Worm (Caenorhabditis elegans) whole organism, L4 larva: ENCODE measurements around the gene C25H3.14.

Source experiments
- F10B5.3 ChIP-seq: sonication (generic microtip); optimal IDR thresholded peaks from 2 replicates; lab custom pipeline; 2016; ENCODE audit warnings: mild to moderate bottlenecking, missing genetic modification characterization, missing compliant biosample characterization
- F37D6.2 ChIP-seq: sonication (generic microtip); optimal IDR thresholded peaks from 2 replicates; lab custom pipeline; 2016; ENCODE audit warnings: mild to moderate bottlenecking, missing genetic modification characterization, missing compliant biosample characterization
- F49E8.2 ChIP-seq: sonication (generic microtip); optimal IDR thresholded peaks from 2 replicates; lab custom pipeline; 2016; ENCODE audit warnings: missing compliant biosample characterization, mild to moderate bottlenecking, missing genetic modification characterization, borderline replicate concordance
- Y105C5A.15 ChIP-seq: fragments of 200-800 bp; sonication (Bioruptor generic); IDR thresholded peaks from 2 replicates; pipeline ENCODE4 v1.3.6; 2022; ENCODE audit warnings: missing genetic modification characterization, missing compliant biosample characterization
- Y48G9A.11 ChIP-seq: fragments of 200-800 bp; sonication (Bioruptor generic); IDR thresholded peaks from 2 replicates; pipeline ENCODE4 v1.3.6; 2022; ENCODE audit warnings: missing genetic modification reagents, missing genetic modification characterization, missing compliant biosample characterization
- aha-1 ChIP-seq: fragments of 150-350 bp; peaks from one replicate; lab custom pipeline; 2014; ENCODE audit warnings: missing biosample characterization, missing genetic modification characterization
- aly-2 ChIP-seq: sonication (generic microtip); optimal IDR thresholded peaks from 2 replicates; lab custom pipeline; 2018; ENCODE audit warnings: missing biosample characterization, missing genetic modification characterization
- ama-1 ChIP-seq: fragments of 150-350 bp; optimal IDR thresholded peaks from 2 replicates; lab custom pipeline; 2014; ENCODE audit warnings: inconsistent platforms, mixed read lengths
- ceh-28 ChIP-seq: fragments of 150-350 bp; optimal IDR thresholded peaks from 2 replicates; lab custom pipeline; 2014; ENCODE audit warnings: missing biosample characterization, missing genetic modification reagents, missing genetic modification characterization
- ceh-44 ChIP-seq: fragments of 200-800 bp; sonication (Bioruptor generic); IDR thresholded peaks from 2 replicates; pipeline ENCODE4 v1.3.6; 2022; ENCODE audit warnings: missing genetic modification reagents, missing genetic modification characterization, missing compliant biosample characterization
- ceh-62 ChIP-seq: sonication (generic microtip); optimal IDR thresholded peaks from 2 replicates; lab custom pipeline; 2017; ENCODE audit warnings: missing biosample characterization, missing genetic modification characterization
- ceh-82 ChIP-seq: sonication (generic microtip); optimal IDR thresholded peaks from 2 replicates; lab custom pipeline; 2017; ENCODE audit warnings: missing biosample characterization, missing genetic modification characterization
- ces-1 ChIP-seq: fragments of 150-350 bp; sonication (generic microtip); optimal IDR thresholded peaks from 4 replicates; lab custom pipeline; 2014; ENCODE audit warnings: missing biosample characterization, missing genetic modification reagents, missing genetic modification characterization
- ctbp-1 ChIP-seq: fragments of 200-800 bp; sonication (Bioruptor generic); IDR thresholded peaks from 2 replicates; pipeline ENCODE4 v1.3.6; 2022; ENCODE audit warnings: missing genetic modification reagents, missing genetic modification characterization, missing compliant biosample characterization
- daf-16 ChIP-seq, 3 experiments: sonication (generic microtip); optimal IDR thresholded peaks; 2 replicates each; lab custom pipeline; 2016 to 2017; ENCODE audit warnings: missing genetic modification characterization in 3 of 3, missing genetic modification reagents in 3 of 3, mild to moderate bottlenecking in 2 of 3, missing compliant biosample characterization in 2 of 3, missing biosample characterization in 1 of 3, moderate library complexity in 1 of 3
- dmd-8 ChIP-seq: fragments of 200-800 bp; sonication (Bioruptor generic); IDR thresholded peaks from 2 replicates; pipeline ENCODE4 v1.3.6; 2022; ENCODE audit warnings: missing genetic modification characterization, missing compliant biosample characterization
- dmd-9 ChIP-seq: fragments of 200-800 bp; sonication (Bioruptor generic); IDR thresholded peaks from 2 replicates; pipeline ENCODE4 v1.3.6; 2022; ENCODE audit warnings: missing genetic modification reagents, missing genetic modification characterization, missing compliant biosample characterization
- dpl-1 ChIP-seq: fragments of 150-350 bp; optimal IDR thresholded peaks from 2 replicates; lab custom pipeline; 2014; ENCODE audit warnings: missing biosample characterization, missing genetic modification reagents, missing genetic modification characterization
- egl-27 ChIP-seq: sonication (generic microtip); optimal IDR thresholded peaks from 3 replicates; lab custom pipeline; 2017; ENCODE audit warnings: missing biosample characterization, missing genetic modification reagents, missing genetic modification characterization
- hif-1 ChIP-seq, 2 experiments: sonication (generic microtip); optimal IDR thresholded peaks; 2 replicates each; lab custom pipeline; 2016 to 2017; ENCODE audit warnings: missing compliant biosample characterization in 2 of 2, missing genetic modification characterization in 2 of 2, missing genetic modification reagents in 2 of 2, missing genotype in 2 of 2, mild to moderate bottlenecking in 1 of 2
- hmg-1.1 ChIP-seq: fragments of 200-800 bp; sonication (Bioruptor generic); IDR thresholded peaks from 2 replicates; pipeline ENCODE4 v1.3.6; 2022; ENCODE audit warnings: missing genetic modification reagents, missing genetic modification characterization, missing compliant biosample characterization
- jun-1 ChIP-seq: fragments of 150-350 bp; optimal IDR thresholded peaks from 2 replicates; lab custom pipeline; 2014; ENCODE audit warnings: missing biosample characterization, missing genetic modification reagents, missing genetic modification characterization
- lim-7 ChIP-seq: fragments of 200-800 bp; sonication (Bioruptor generic); IDR thresholded peaks from 2 replicates; pipeline ENCODE4 v1.3.6; 2022; ENCODE audit warnings: missing genetic modification characterization, missing compliant biosample characterization
- lsy-2 ChIP-seq, 2 experiments: fragments of 150-350 bp in 1 of 2; sonication (generic microtip) in 1 of 2; optimal IDR thresholded peaks; 2 replicates each; lab custom pipeline; 2014 to 2017; ENCODE audit warnings: missing biosample characterization in 2 of 2, missing genetic modification characterization in 2 of 2
- madf-5 ChIP-seq, 2 experiments: fragments of 200-800 bp; sonication (Bioruptor generic); IDR thresholded peaks; 2 replicates each; pipeline ENCODE4 v1.3.6; 2022; ENCODE audit warnings: missing compliant biosample characterization in 2 of 2, missing genetic modification characterization in 2 of 2
- mxl-2 ChIP-seq: fragments of 200-800 bp; sonication (Bioruptor generic); conservative IDR thresholded peaks from 2 replicates; pipeline ENCODE4 v1.3.6; 2022; ENCODE audit warnings: missing genetic modification reagents, missing genetic modification characterization, missing compliant biosample characterization
- nhr-10 ChIP-seq: fragments of 150-350 bp; optimal IDR thresholded peaks from 2 replicates; lab custom pipeline; 2014; ENCODE audit warnings: missing biosample characterization, missing genetic modification characterization
- nhr-102 ChIP-seq: sonication (generic microtip); optimal IDR thresholded peaks from 2 replicates; lab custom pipeline; 2016; ENCODE audit warnings: mild to moderate bottlenecking, missing genetic modification characterization, moderate library complexity, missing compliant biosample characterization
- nhr-11 ChIP-seq: fragments of 150-350 bp; optimal IDR thresholded peaks from 2 replicates; lab custom pipeline; 2014; ENCODE audit warnings: missing biosample characterization, missing genetic modification characterization
- nhr-111 ChIP-seq: fragments of 200-800 bp; sonication (Bioruptor generic); optimal IDR thresholded peaks from 2 replicates; lab custom pipeline; 2018; ENCODE audit warnings: mild to moderate bottlenecking, missing genetic modification characterization, missing compliant biosample characterization
- nhr-28 ChIP-seq: fragments of 150-350 bp; optimal IDR thresholded peaks from 2 replicates; lab custom pipeline; 2014; ENCODE audit warnings: missing biosample characterization, missing genetic modification characterization
- nhr-48 ChIP-seq: sonication (generic microtip); optimal IDR thresholded peaks from 2 replicates; lab custom pipeline; 2016; ENCODE audit warnings: mild to moderate bottlenecking, missing genetic modification characterization, missing compliant biosample characterization
- nhr-6 ChIP-seq: fragments of 150-350 bp; optimal IDR thresholded peaks from 2 replicates; lab custom pipeline; 2014; ENCODE audit warnings: missing biosample characterization, missing genetic modification characterization
- nhr-76 ChIP-seq: fragments of 150-350 bp; optimal IDR thresholded peaks from 2 replicates; lab custom pipeline; 2014; ENCODE audit warnings: missing biosample characterization, missing genetic modification characterization
- pqm-1 ChIP-seq: sonication (generic microtip); optimal IDR thresholded peaks from 2 replicates; lab custom pipeline; 2017; ENCODE audit warnings: missing biosample characterization, missing genetic modification characterization
- rbr-2 ChIP-seq: sonication (generic microtip); optimal IDR thresholded peaks from 2 replicates; lab custom pipeline; 2016; ENCODE audit warnings: missing genotype, missing genetic modification characterization, missing compliant biosample characterization
- saeg-2 ChIP-seq: fragments of 200-800 bp; sonication (Bioruptor generic); IDR thresholded peaks from 2 replicates; pipeline ENCODE4 v1.3.6; 2022; ENCODE audit warnings: missing genetic modification reagents, missing genetic modification characterization, missing compliant biosample characterization
- sdz-12 ChIP-seq: fragments of 200-800 bp; sonication (Bioruptor generic); optimal IDR thresholded peaks from 2 replicates; lab custom pipeline; 2018; ENCODE audit warnings: mild to moderate bottlenecking, missing genetic modification characterization, missing compliant biosample characterization
- set-16 ChIP-seq: fragments of 200-800 bp; sonication (Bioruptor generic); IDR thresholded peaks from 2 replicates; pipeline ENCODE4 v1.3.6; 2022; ENCODE audit warnings: missing genetic modification reagents, missing genetic modification characterization, missing compliant biosample characterization
- snpc-1.2 ChIP-seq: fragments of 200-800 bp; sonication (Bioruptor generic); IDR thresholded peaks from 2 replicates; pipeline ENCODE4 v1.3.6; 2022; ENCODE audit warnings: missing genetic modification reagents, missing genetic modification characterization, missing compliant biosample characterization
- unc-130 ChIP-seq: sonication (generic microtip); optimal IDR thresholded peaks from 2 replicates; lab custom pipeline; 2016; ENCODE audit warnings: missing genetic modification reagents, missing genetic modification characterization, missing compliant biosample characterization
- unc-39 ChIP-seq: sonication (generic microtip); optimal IDR thresholded peaks from 2 replicates; lab custom pipeline; 2017; ENCODE audit warnings: missing biosample characterization, missing genetic modification characterization
- zag-1 ChIP-seq: fragments of 150-350 bp; optimal IDR thresholded peaks from 2 replicates; lab custom pipeline; 2014; ENCODE audit warnings: missing biosample characterization, missing genetic modification characterization
- zfp-2 ChIP-seq: sonication (generic microtip); optimal IDR thresholded peaks from 2 replicates; lab custom pipeline; 2016; ENCODE audit warnings: mild to moderate bottlenecking, missing genetic modification characterization, missing compliant biosample characterization
- zip-11 ChIP-seq: fragments of 200-800 bp; sonication (Bioruptor generic); IDR thresholded peaks from 2 replicates; pipeline ENCODE4 v1.3.6; 2022; ENCODE audit warnings: missing genetic modification characterization, missing compliant biosample characterization
- zip-2 ChIP-seq: fragments of 150-350 bp; optimal IDR thresholded peaks from 2 replicates; lab custom pipeline; 2014; ENCODE audit warnings: missing biosample characterization, missing genetic modification characterization
- ztf-11 ChIP-seq: fragments of 150-350 bp; optimal IDR thresholded peaks from 2 replicates; lab custom pipeline; 2014; ENCODE audit warnings: missing biosample characterization, missing genetic modification characterization

C25H3.14 gene

DNA sequence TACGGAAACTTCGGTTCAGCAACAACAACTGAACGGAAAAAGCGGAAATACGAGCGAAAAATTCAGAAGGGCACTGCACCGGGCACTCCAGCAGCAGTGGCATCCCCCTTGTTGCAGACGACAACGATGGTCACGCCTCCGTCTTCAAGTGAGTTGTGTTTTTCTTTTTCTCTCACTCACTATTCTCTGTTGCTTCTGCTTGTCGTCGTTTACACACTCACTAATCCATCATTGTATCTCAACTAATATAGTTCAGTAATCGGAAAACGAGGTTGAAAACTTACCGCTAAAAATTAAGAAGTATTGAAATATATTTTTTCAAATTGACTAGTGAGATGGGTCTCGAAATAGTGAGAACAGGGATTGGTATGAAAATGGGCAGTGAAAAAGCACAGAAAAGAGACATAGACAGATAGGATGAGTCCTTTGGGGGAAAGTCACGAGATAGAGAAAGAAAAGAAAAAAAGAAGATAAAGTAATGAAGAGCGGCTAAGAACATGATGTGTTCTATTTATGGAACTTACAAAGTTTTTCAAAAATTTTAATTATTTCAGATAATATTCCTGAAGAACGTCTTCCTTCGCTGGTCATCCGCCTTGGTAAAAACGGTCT is 31.6 kb upstream of the C25H3.14 start (continued):
- TF ChIP-seq F37D6.2 (no peak), nhr-10 (tag; lab: Kevin White, UChicago) (no peak), hif-1 (tag; optimal IDR thresholded peaks at IDR 0.05; lab: Kevin White, UChicago) (no peak), madf-5 (GFP tag; IDR thresholded peaks at IDR 0.05; lab: Robert Waterston, UW) (no peak), saeg-2 (GFP tag; lab: Robert Waterston, UW) (no peak), egl-27 (tag; lab: Kevin White, UChicago) (no peak), nhr-6 (tag; lab: Kevin White, UChicago) (no peak), aha-1 (tag; lab: Kevin White, UChicago) (peak; percentile 70), ceh-62 (tag; lab: Kevin White, UChicago) (no peak), ceh-28 (tag; lab: Kevin White, UChicago) (no peak), nhr-11 (tag; lab: Kevin White, UChicago) (no peak), sdz-12 (GFP tag; lab: Kevin White, UChicago) (peak; percentile 5), lim-7 (GFP tag; lab: Robert Waterston, UW) (no peak), ama-1 (lab: Kevin White, UChicago) (no peak), ceh-44 (GFP tag; lab: Robert Waterston, UW) (no peak), nhr-76 (tag; lab: Kevin White, UChicago) (no peak), dmd-9 (GFP tag; lab: Robert Waterston, UW) (no peak), snpc-1.2 (GFP tag; lab: Robert Waterston, UW) (no peak), nhr-28 (tag; lab: Kevin White, UChicago) (no peak), daf-16 (GFP tag; optimal IDR thresholded peaks at IDR 0.05; lab: Kevin White, UChicago) (no peak), daf-16 (tag; optimal IDR thresholded peaks at IDR 0.05; lab: Kevin White, UChicago) (no peak), ctbp-1 (GFP tag; lab: Robert Waterston, UW) (no peak), zfp-2 (no peak), zip-11 (no peak), Y105C5A.15 (GFP tag; lab: Robert Waterston, UW) (no peak), zip-2 (tag; lab: Kevin White, UChicago) (no peak), dpl-1 (GFP tag; lab: Kevin White, UChicago) (no peak), dmd-8 (GFP tag; lab: Robert Waterston, UW) (no peak)

DNA sequence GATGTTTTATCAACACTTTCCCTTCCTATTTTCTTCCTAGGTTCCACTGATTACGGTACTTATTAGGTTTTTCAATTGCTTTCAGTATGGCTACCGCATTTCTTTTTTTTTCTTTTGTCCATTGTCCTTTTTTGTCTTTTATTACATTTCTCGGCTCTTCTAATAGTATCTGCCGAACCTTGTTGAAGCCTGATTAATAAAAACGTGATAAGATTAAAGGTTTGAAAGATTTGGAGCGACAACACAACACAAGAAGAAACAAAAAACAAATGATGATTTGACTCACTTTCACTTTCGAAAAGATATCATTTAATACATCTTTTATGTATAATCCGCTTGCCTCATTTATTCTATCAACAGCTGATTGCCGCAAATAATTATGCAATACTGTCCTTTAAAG is 29.9 kb upstream of the C25H3.14 start, which contains the start of gene C25H3.15:
Gene C25H3.15, plus strand, starts transcription at position 301 of the 400 bp plus-strand sequence.
- TF ChIP-seq unc-130 (GFP tag; lab: Kevin White, UChicago): no peak
- TF ChIP-seq zfp-2: no peak
- no peak for TF ChIP-seq nhr-111 (GFP tag; lab: Kevin White, UChicago)
- TF ChIP-seq nhr-102 (tag; lab: Kevin White, UChicago): no peak
- TF ChIP-seq jun-1 (tag; lab: Kevin White, UChicago): no peak
- TF ChIP-seq F10B5.3 (tag; lab: Kevin White, UChicago): no peak
- no peak for TF ChIP-seq pqm-1 (tag; lab: Kevin White, UChicago)
- no peak for TF ChIP-seq Y48G9A.11 (GFP tag; lab: Robert Waterston, UW)

DNA sequence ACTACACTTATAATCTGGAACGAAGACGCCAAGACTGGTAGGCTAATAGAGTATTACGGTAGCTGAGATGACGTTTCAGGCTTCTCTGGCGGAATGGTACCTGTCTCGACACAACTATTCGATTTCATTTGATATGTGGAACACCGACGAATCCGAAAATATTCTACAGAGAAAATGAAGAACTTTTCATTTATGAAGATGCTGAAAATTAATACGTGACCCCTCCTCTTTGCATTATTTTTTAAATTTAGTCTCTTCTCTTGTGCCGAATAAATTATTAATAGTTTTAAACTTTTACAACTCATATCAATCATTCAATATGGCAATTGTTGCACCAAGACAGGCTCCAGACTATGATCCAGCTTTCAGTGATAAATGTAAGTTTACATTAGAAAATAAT is 28.9 kb upstream of the C25H3.14 start, which contains the start of gene C25H3.16:
Gene C25H3.16, plus strand, starts transcription at position 301 of the 400 bp plus-strand sequence.
- TF ChIP-seq Y105C5A.15 (GFP tag; lab: Robert Waterston, UW) (no peak), rbr-2 (tag; lab: Kevin White, UChicago) (no peak), ceh-62 (tag; lab: Kevin White, UChicago) (no peak), ceh-82 (tag; lab: Kevin White, UChicago) (no peak)

DNA sequence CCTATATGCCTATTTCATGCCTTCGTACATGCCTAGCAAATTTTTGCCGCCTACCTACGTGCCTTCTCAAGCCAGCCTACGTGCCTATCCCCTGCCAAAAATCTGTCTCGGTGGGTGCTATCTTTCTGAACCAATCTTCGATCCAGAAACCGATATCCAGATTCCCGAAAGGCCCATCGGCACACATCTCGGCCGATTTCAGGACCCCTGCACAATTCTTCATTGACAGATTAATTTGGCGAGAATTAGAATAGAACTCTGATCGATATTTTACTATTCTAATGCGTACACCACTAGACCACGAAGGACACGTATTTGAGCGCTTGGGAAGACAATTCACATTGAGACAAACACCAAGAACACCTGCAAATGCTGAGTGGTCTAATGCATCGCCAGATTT is 27.4 kb upstream of the C25H3.14 start:
- TF ChIP-seq unc-39 (tag; lab: Kevin White, UChicago) (no peak), set-16 (GFP tag; lab: Robert Waterston, UW) (no peak), zag-1 (no peak), zfp-2 (no peak), hmg-1.1 (GFP tag; lab: Robert Waterston, UW) (no peak), Y48G9A.11 (GFP tag; lab: Robert Waterston, UW) (no peak), F49E8.2 (tag; lab: Kevin White, UChicago) (no peak), aly-2 (tag; lab: Kevin White, UChicago) (no peak), ceh-62 (tag; lab: Kevin White, UChicago) (no peak), lsy-2 (tag; optimal IDR thresholded peaks at IDR 0.05; lab: Kevin White, UChicago) (no peak), ces-1 (no peak), mxl-2 (GFP tag; lab: Robert Waterston, UW) (no peak), nhr-48 (tag; lab: Kevin White, UChicago) (no peak), ceh-28 (tag; lab: Kevin White, UChicago) (no peak), ztf-11 (tag; lab: Kevin White, UChicago) (no peak)
